Fruit fly (Drosophila melanogaster): Measurements from ENCODE around the gene CG14324.
A peak's percentile ranks its signal among the peaks of the same experiment; 100 is the strongest.

The CG14324 gene

DNA sequence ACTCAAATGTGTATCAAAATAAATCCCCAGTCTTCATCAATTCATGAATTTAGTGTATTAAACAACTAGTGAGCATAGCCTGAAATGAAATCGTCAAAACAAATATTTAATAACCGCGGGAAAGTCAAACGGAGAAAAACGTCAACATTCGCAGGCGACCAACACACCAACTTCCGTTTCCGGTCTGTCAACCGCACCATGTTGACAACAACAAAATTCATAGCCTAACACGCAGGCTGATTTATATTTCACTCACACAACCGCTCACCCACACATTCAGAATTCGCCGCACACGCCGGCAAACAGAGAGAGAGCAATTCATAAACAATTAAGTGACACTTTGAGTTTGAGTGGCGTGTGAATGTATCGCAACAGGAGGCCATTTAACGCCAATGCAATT, 36.4 kb upstream of the CG14324 start (continued):
- TF ChIP-seq HmgD (GFP tag; optimal IDR thresholded peaks at IDR 0.05) (no peak), Pdp1 (GFP tag; optimal IDR thresholded peaks at IDR 0.05) (no peak), run (tag; optimal IDR thresholded peaks at IDR 0.05) (no peak), CG14441 (GFP tag; IDR thresholded peaks at IDR 0.05) (no peak), Asciz (GFP tag; optimal IDR thresholded peaks at IDR 0.05) (peak; percentile 38), CG30431 (GFP tag; optimal IDR thresholded peaks at IDR 0.05) (no peak), CG10321 (GFP tag; IDR thresholded peaks at IDR 0.05) (no peak), dysf (GFP tag; IDR thresholded peaks at IDR 0.05) (no peak), CG33213 (GFP tag; optimal IDR thresholded peaks at IDR 0.05) (no peak), ro (GFP tag; IDR thresholded peaks at IDR 0.05) (no peak), kay (GFP tag; optimal IDR thresholded peaks at IDR 0.05) (no peak), CG2120 (GFP tag; optimal IDR thresholded peaks at IDR 0.05) (no peak), jigr1 (GFP tag; IDR thresholded peaks at IDR 0.05) (no peak), dm (GFP tag; optimal IDR thresholded peaks at IDR 0.05) (no peak), CG18599 (GFP tag; optimal IDR thresholded peaks at IDR 0.05) (no peak), CG7987 (GFP tag; optimal IDR thresholded peaks at IDR 0.05) (no peak), Fer2 (tag; optimal IDR thresholded peaks at IDR 0.05) (no peak), row (GFP tag; IDR thresholded peaks at IDR 0.05) (no peak), cas (GFP tag; IDR thresholded peaks at IDR 0.05) (no peak), Nf-YA (GFP tag; IDR thresholded peaks at IDR 0.05) (no peak), fd64A (GFP tag; optimal IDR thresholded peaks at IDR 0.05) (peak; percentile 31), ssp (GFP tag; IDR thresholded peaks at IDR 0.05) (no peak), CG16815 (GFP tag; optimal IDR thresholded peaks at IDR 0.05) (no peak), shn (GFP tag; optimal IDR thresholded peaks at IDR 0.05) (no peak), toy (GFP tag; IDR thresholded peaks at IDR 0.05) (no peak), rib (GFP tag; IDR thresholded peaks at IDR 0.05) (no peak), GATAe (GFP tag; conservative IDR thresholded peaks at IDR 0.05) (no peak), ftz-f1 (GFP tag; optimal IDR thresholded peaks at IDR 0.05) (no peak), gem (tag; optimal IDR thresholded peaks at IDR 0.05) (peak; percentile 9), CG17568 (GFP tag; optimal IDR thresholded peaks at IDR 0.05) (peak; percentile 67), Oaz (GFP tag; IDR thresholded peaks at IDR 0.05) (no peak), Ets65A (GFP tag) (no peak), gro (GFP tag; optimal IDR thresholded peaks at IDR 0.05) (no peak), CG12219 (GFP tag; optimal IDR thresholded peaks at IDR 0.05) (peak; percentile 65), CG12155 (GFP tag; optimal IDR thresholded peaks at IDR 0.05) (no peak), HLH54F (GFP tag; optimal IDR thresholded peaks at IDR 0.05) (no peak), Atf6 (GFP tag; IDR thresholded peaks at IDR 0.05) (no peak), tll (GFP tag; optimal IDR thresholded peaks at IDR 0.05) (no peak), Eip74EF (GFP tag; optimal IDR thresholded peaks at IDR 0.05) (no peak), Abd-B (GFP tag; optimal IDR thresholded peaks at IDR 0.05) (no peak), CG34224 (GFP tag; IDR thresholded peaks at IDR 0.05; ENCODE audit: partially characterized antibody) (no peak), sima (GFP tag; optimal IDR thresholded peaks at IDR 0.05) (no peak), esg (GFP tag; conservative IDR thresholded peaks at IDR 0.05) (no peak), CG18011 (GFP tag; optimal IDR thresholded peaks at IDR 0.05) (no peak), corto (GFP tag; optimal IDR thresholded peaks at IDR 0.05) (no peak), Dad (GFP tag; optimal IDR thresholded peaks at IDR 0.05) (no peak), Blimp-1 (GFP tag; optimal IDR thresholded peaks at IDR 0.05) (no peak), crc (GFP tag; optimal IDR thresholded peaks at IDR 0.05) (no peak), CG5245 (GFP tag; optimal IDR thresholded peaks at IDR 0.05) (no peak), CG8290 (GFP tag; optimal IDR thresholded peaks at IDR 0.05) (no peak), CG8290 (tag; optimal IDR thresholded peaks at IDR 0.05) (peak; percentile 41 to 76), CG8478 (optimal IDR thresholded peaks at IDR 0.05) (no peak), CG43689 (GFP tag; IDR thresholded peaks at IDR 0.05) (no peak)

All from whole organism, embryonic.